Fruit fly (Drosophila melanogaster) Kc167 (cell line): ENCODE data around the gene CG43389.

Experiments used
- Myc ChIP-seq: fragments of >200 bp; optimal IDR thresholded peaks from 2 replicates; lab custom pipeline; 2017; ENCODE audit warnings: missing external identifiers
- Sin3A ChIP-seq: fragments of >200 bp; optimal IDR thresholded peaks from 2 replicates; lab custom pipeline; 2018; ENCODE audit warnings: missing external identifiers
- h ChIP-seq: fragments of >200 bp; optimal IDR thresholded peaks from 3 replicates; lab custom pipeline; 2018; ENCODE audit warnings: missing external identifiers
- insv ChIP-seq: fragments of >200 bp; optimal IDR thresholded peaks from 3 replicates; lab custom pipeline; 2018; ENCODE audit warnings: missing external identifiers
- psq ChIP-seq: fragments of >200 bp; optimal IDR thresholded peaks from 2 replicates; lab custom pipeline; 2017; ENCODE audit warnings: missing external identifiers
- ttk ChIP-seq: sonication (Bioruptor generic); optimal IDR thresholded peaks from 2 replicates; lab custom pipeline; 2017; ENCODE audit warnings: missing external identifiers

The CG43389 gene

DNA sequence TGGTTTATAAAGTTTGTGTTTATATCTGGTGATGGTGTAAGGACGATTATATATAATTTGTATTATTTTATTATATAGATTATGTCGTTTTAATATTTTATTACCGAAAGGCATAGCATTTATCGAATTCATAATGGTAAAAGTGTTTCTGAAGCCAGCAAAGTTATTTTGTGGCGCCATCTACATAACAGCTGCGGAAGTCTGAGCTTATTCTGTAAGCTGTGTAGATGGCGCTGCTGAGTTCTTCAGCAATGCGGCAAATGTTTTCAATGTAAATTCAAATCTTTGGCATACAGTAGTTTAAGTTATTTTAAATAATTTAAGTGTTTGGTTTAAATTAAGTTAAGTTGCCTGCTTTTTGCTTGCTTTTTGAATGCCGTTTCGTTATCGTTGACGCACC, 40.6 kb downstream of the CG43389 start:
- no peak for TF ChIP-seq Myc (lab: Kevin White, UChicago)
- TF ChIP-seq insv (lab: Kevin White, UChicago), result no peak
- no peak for TF ChIP-seq ttk
- TF ChIP-seq psq (lab: Kevin White, UChicago), result no peak

DNA sequence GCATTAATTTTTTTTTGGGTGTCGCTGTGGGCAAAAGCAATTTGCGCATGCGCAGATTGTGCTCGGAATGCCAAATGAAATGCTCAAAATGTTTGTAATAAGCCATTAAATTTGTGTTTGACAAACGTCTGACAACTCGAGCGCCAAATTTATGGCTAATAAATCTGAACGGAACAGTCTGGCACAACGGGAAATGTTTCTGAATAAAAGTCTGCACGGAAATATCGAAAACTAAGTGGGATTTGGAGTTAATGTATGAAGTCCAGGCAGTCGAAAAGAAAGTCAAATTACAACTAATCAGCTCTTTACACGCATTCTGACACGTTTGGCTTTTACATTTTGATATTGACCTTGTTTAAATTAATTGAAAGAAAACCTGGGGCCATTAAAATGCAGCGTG, 43.3 kb downstream of the CG43389 start, which contains the start of gene CG12009:
Gene CG12009 (plus strand): TSS at position 301 of the 400 bp plus-strand sequence.
- TF ChIP-seq Sin3A (no peak), insv (lab: Kevin White, UChicago) (no peak), psq (lab: Kevin White, UChicago) (no peak), Myc (lab: Kevin White, UChicago) (no peak), h (lab: Kevin White, UChicago) (no peak), ttk (no peak)
